Worm (Caenorhabditis elegans): ENCODE measurements around the gene C03B8.3.

Gene C03B8.3

ce11 chrIII:7710943-7711342 is 1.2 kb upstream of the C03B8.3 start:
- no peak for TF ChIP-seq fos-1 (tag; optimal IDR thresholded peaks at IDR 0.05)
- no peak for TF ChIP-seq nhr-25 (tag; optimal IDR thresholded peaks at IDR 0.05)
- TF ChIP-seq C34F6.9 (tag; optimal IDR thresholded peaks at IDR 0.05): peak; percentile 61
- TF ChIP-seq alr-1 (tag; optimal IDR thresholded peaks at IDR 0.05): no peak
- TF ChIP-seq peb-1 (tag; optimal IDR thresholded peaks at IDR 0.05): no peak
- TF ChIP-seq R02D3.7 (tag; optimal IDR thresholded peaks at IDR 0.05): no peak
- no peak for TF ChIP-seq ama-1 (optimal IDR thresholded peaks at IDR 0.05)
- no peak for TF ChIP-seq nhr-21 (tag; optimal IDR thresholded peaks at IDR 0.05)
- TF ChIP-seq nhr-129 (tag; optimal IDR thresholded peaks at IDR 0.05): peak; percentile 37
- TF ChIP-seq snpc-4 (tag; optimal IDR thresholded peaks at IDR 0.05): no peak
- TF ChIP-seq sem-4 (tag; optimal IDR thresholded peaks at IDR 0.05): no peak
- peak in 1 of 2 experiments; percentile 63 for TF ChIP-seq lsy-2 (tag; optimal IDR thresholded peaks at IDR 0.05)
- peak; percentile 36 for TF ChIP-seq F13H6.1 (tag; optimal IDR thresholded peaks at IDR 0.05)
- TF ChIP-seq nhr-77 (tag; optimal IDR thresholded peaks at IDR 0.05): no peak
- TF ChIP-seq lin-39 (tag; optimal IDR thresholded peaks at IDR 0.05): no peak
- TF ChIP-seq lin-11 (tag; optimal IDR thresholded peaks at IDR 0.05): peak; percentile 41
- peak; percentile 41 for TF ChIP-seq crh-2 (tag; optimal IDR thresholded peaks at IDR 0.05)
- TF ChIP-seq unc-55 (GFP tag; optimal IDR thresholded peaks at IDR 0.05): peak; percentile 38
- TF ChIP-seq nhr-11 (tag; optimal IDR thresholded peaks at IDR 0.05): no peak
- no peak for TF ChIP-seq nhr-237 (tag; optimal IDR thresholded peaks at IDR 0.05)
- no peak for TF ChIP-seq gmeb-1 (tag; optimal IDR thresholded peaks at IDR 0.05)
- TF ChIP-seq ZK546.5 (tag; optimal IDR thresholded peaks at IDR 0.05): no peak
- TF ChIP-seq blmp-1 (tag; optimal IDR thresholded peaks at IDR 0.05; ENCODE audit: insufficient read depth): no peak
- no peak for TF ChIP-seq Y55F3AM.14 (GFP tag; optimal IDR thresholded peaks at IDR 0.05)
- no peak for TF ChIP-seq mbf-1 (tag; optimal IDR thresholded peaks at IDR 0.05)
- no peak for TF ChIP-seq mdl-1 (tag; optimal IDR thresholded peaks at IDR 0.05)
- no peak for TF ChIP-seq nhr-6 (tag; optimal IDR thresholded peaks at IDR 0.05)
- no peak for TF ChIP-seq nhr-23 (tag; optimal IDR thresholded peaks at IDR 0.05)
- peak; percentile 1 for TF ChIP-seq nhr-10 (tag; optimal IDR thresholded peaks at IDR 0.05)
- peak; percentile 95 for TF ChIP-seq lin-13 (GFP tag; optimal IDR thresholded peaks at IDR 0.05)
- TF ChIP-seq elt-3 (tag; optimal IDR thresholded peaks at IDR 0.05): no peak
- TF ChIP-seq unc-62 (GFP tag; optimal IDR thresholded peaks at IDR 0.05): no peak
- no peak for TF ChIP-seq ztf-4 (tag; optimal IDR thresholded peaks at IDR 0.05)
- TF ChIP-seq elt-1 (tag; optimal IDR thresholded peaks at IDR 0.05): no peak
- no peak for TF ChIP-seq sma-9 (GFP tag; optimal IDR thresholded peaks at IDR 0.05)
- no peak for TF ChIP-seq sma-9 (tag; optimal IDR thresholded peaks at IDR 0.05)
- TF ChIP-seq ztf-1 (GFP tag; conservative IDR thresholded peaks at IDR 0.05): no peak
- TF ChIP-seq skn-1 (tag; optimal IDR thresholded peaks at IDR 0.05): no peak
- no peak for TF ChIP-seq unc-39 (tag; optimal IDR thresholded peaks at IDR 0.05)
- TF ChIP-seq zag-1 (tag; optimal IDR thresholded peaks at IDR 0.05): no peak
- TF ChIP-seq dmd-4 (tag; optimal IDR thresholded peaks at IDR 0.05): no peak

ce11 chrIII:7711495-7711894 is 614 bp upstream of the C03B8.3 start:
- TF ChIP-seq lin-13 (GFP tag; optimal IDR thresholded peaks at IDR 0.05): no peak
- TF ChIP-seq unc-55 (GFP tag; optimal IDR thresholded peaks at IDR 0.05): peak; percentile 14

ce11 chrIII:7716550-7716949 is 4.4 kb downstream of the C03B8.3 start:
- TF ChIP-seq ceh-82 (tag; optimal IDR thresholded peaks at IDR 0.05) (no peak), ZK546.5 (tag; optimal IDR thresholded peaks at IDR 0.05) (no peak), zag-1 (tag; optimal IDR thresholded peaks at IDR 0.05) (no peak), lin-11 (tag; optimal IDR thresholded peaks at IDR 0.05) (no peak), sma-3 (GFP tag; optimal IDR thresholded peaks at IDR 0.05) (no peak)
